Fruit fly (Drosophila melanogaster) whole organism, embryonic: ENCODE measurements around the gene CG3408.

ENCODE experiments used
- ATbp ChIP-seq: fragments of 200-800 bp; sonication (Bioruptor generic); optimal IDR thresholded peaks from 2 replicates; lab custom pipeline; 2017; ENCODE audit warnings: missing biosample characterization, mild to moderate bottlenecking, missing genetic modification characterization, missing genetic modification reagents
- Asciz ChIP-seq: fragments of 200-800 bp; sonication (Bioruptor generic); optimal IDR thresholded peaks from 2 replicates; lab custom pipeline; 2017; ENCODE audit warnings: missing biosample characterization, mild to moderate bottlenecking, missing genetic modification characterization, missing genetic modification reagents
- CG10979 ChIP-seq: fragments of 200-800 bp; sonication (Bioruptor generic); optimal IDR thresholded peaks from 2 replicates; lab custom pipeline; 2018; ENCODE audit warnings: missing biosample characterization, mild to moderate bottlenecking, missing genetic modification characterization, moderate library complexity
- CG11456 ChIP-seq: fragments of 200-800 bp; sonication (Bioruptor generic); IDR thresholded peaks from 3 replicates; pipeline ENCODE4 v1.3.6; 2022; ENCODE audit warnings: missing biosample characterization, missing genetic modification characterization
- CG14441 ChIP-seq: fragments of 200-800 bp; sonication (Bioruptor generic); IDR thresholded peaks from 2 replicates; pipeline ENCODE4 v1.3.6; 2022; ENCODE audit warnings: missing biosample characterization, missing genetic modification characterization
- CG15479 ChIP-seq: fragments of 200-800 bp; sonication (Bioruptor generic); optimal IDR thresholded peaks from 3 replicates; lab custom pipeline; 2019; ENCODE audit warnings: missing biosample characterization, mild to moderate bottlenecking, missing genetic modification characterization, moderate library complexity
- CG1602 ChIP-seq: fragments of 200-800 bp; sonication (Bioruptor generic); optimal IDR thresholded peaks from 3 replicates; lab custom pipeline; 2016; ENCODE audit warnings: missing biosample characterization, missing genetic modification characterization
- CG1603 ChIP-seq: fragments of 200-800 bp; sonication (Bioruptor generic); optimal IDR thresholded peaks from 2 replicates; lab custom pipeline; 2019; ENCODE audit warnings: missing biosample characterization, mild to moderate bottlenecking, missing genetic modification characterization, moderate library complexity
- CG17328 ChIP-seq: fragments of 200-800 bp; sonication (Bioruptor generic); IDR thresholded peaks from 2 replicates; pipeline ENCODE4 v1.3.6; 2022; ENCODE audit warnings: missing biosample characterization, missing genetic modification characterization
- CG1832 ChIP-seq: fragments of 200-800 bp; sonication (Bioruptor generic); optimal IDR thresholded peaks from 2 replicates; lab custom pipeline; 2017; ENCODE audit warnings: missing biosample characterization, mild to moderate bottlenecking, missing genetic modification characterization, inconsistent platforms
- CG18619 ChIP-seq: fragments of 200-800 bp; sonication (Bioruptor generic); optimal IDR thresholded peaks from 3 replicates; lab custom pipeline; 2017; ENCODE audit warnings: missing biosample characterization, mild to moderate bottlenecking, missing genetic modification characterization
- CG2875 ChIP-seq: fragments of 200-800 bp; sonication (Bioruptor generic); optimal IDR thresholded peaks from 2 replicates; lab custom pipeline; 2017; ENCODE audit warnings: missing biosample characterization, mild to moderate bottlenecking, missing genetic modification characterization, missing genetic modification reagents
- CG31388 ChIP-seq: fragments of 200-800 bp; sonication (Bioruptor generic); optimal IDR thresholded peaks from 2 replicates; lab custom pipeline; 2016; ENCODE audit warnings: missing biosample characterization, missing genetic modification characterization
- CG32532 ChIP-seq: fragments of 200-800 bp; sonication (Bioruptor generic); IDR thresholded peaks from 2 replicates; pipeline ENCODE4 v1.3.6; 2022; ENCODE audit warnings: missing biosample characterization, missing genetic modification characterization
- CG3838 ChIP-seq: fragments of 200-800 bp; sonication (Bioruptor generic); optimal IDR thresholded peaks from 3 replicates; lab custom pipeline; 2016; ENCODE audit warnings: missing biosample characterization, missing genetic modification characterization
- CG4328 ChIP-seq: fragments of 200-800 bp; sonication (Bioruptor generic); optimal IDR thresholded peaks from 3 replicates; lab custom pipeline; 2017; ENCODE audit warnings: missing biosample characterization, missing genetic modification reagents, missing genetic modification characterization
- CG6254 ChIP-seq: fragments of 200-800 bp; sonication (Bioruptor generic); optimal IDR thresholded peaks from 3 replicates; lab custom pipeline; 2017; ENCODE audit warnings: mild to moderate bottlenecking, missing biosample characterization, missing genetic modification reagents, missing genetic modification characterization
- CG7372 ChIP-seq: fragments of 200-800 bp; sonication (Bioruptor generic); IDR thresholded peaks from 2 replicates; pipeline ENCODE4 v1.3.6; 2022; ENCODE audit warnings: missing biosample characterization, missing genetic modification characterization
- CG7928 ChIP-seq: fragments of 200-800 bp; sonication (Bioruptor generic); optimal IDR thresholded peaks from 2 replicates; lab custom pipeline; 2017; ENCODE audit warnings: missing biosample characterization, mild to moderate bottlenecking, missing genetic modification characterization
- CG9215 ChIP-seq: fragments of 200-800 bp; sonication (Bioruptor generic); IDR thresholded peaks from 2 replicates; pipeline ENCODE4 v1.3.6; 2022; ENCODE audit warnings: missing biosample characterization, missing genetic modification characterization
- CG9797 ChIP-seq: fragments of 200-800 bp; sonication (Bioruptor generic); optimal IDR thresholded peaks from 3 replicates; lab custom pipeline; 2018; ENCODE audit warnings: missing biosample characterization, mild to moderate bottlenecking, missing genetic modification characterization
- D ChIP-seq, 2 experiments: fragments of 200-800 bp in 1 of 2; fragments of >200 bp in 1 of 2; sonication (Bioruptor generic) in 1 of 2; optimal IDR thresholded peaks; 2 replicates in 1 of 2; 3 replicates in 1 of 2; lab custom pipeline; 2017; ENCODE audit warnings: mild to moderate bottlenecking in 1 of 2, missing biosample characterization in 1 of 2, missing genetic modification characterization in 1 of 2, missing genetic modification reagents in 1 of 2
- Dll ChIP-seq: fragments of 200-800 bp; sonication (Bioruptor generic); IDR thresholded peaks from 4 replicates; pipeline ENCODE4 v1.3.6; 2022; ENCODE audit warnings: missing biosample characterization, missing genetic modification characterization; ENCODE audit not compliant: partially characterized antibody
- Eip74EF ChIP-seq, 2 experiments: fragments of 200-800 bp in 1 of 2; fragments of >200 bp in 1 of 2; sonication (Bioruptor generic) in 1 of 2; optimal IDR thresholded peaks; 2 replicates each; lab custom pipeline; 2017 to 2019; ENCODE audit warnings: missing biosample characterization in 2 of 2, missing genetic modification characterization in 2 of 2, mild to moderate bottlenecking in 1 of 2, moderate library complexity in 1 of 2
- Ets65A ChIP-seq: fragments of 200-800 bp; sonication (Bioruptor generic); peaks from one replicate; lab custom pipeline; 2016; ENCODE audit warnings: missing biosample characterization, missing genetic modification characterization
- Fer2 ChIP-seq: fragments of 200-800 bp; sonication (Bioruptor generic); optimal IDR thresholded peaks from 2 replicates; lab custom pipeline; 2018; ENCODE audit warnings: missing biosample characterization, mild to moderate bottlenecking, missing genetic modification characterization, moderate library complexity
- H2.0 ChIP-seq: fragments of 200-800 bp; sonication (Bioruptor generic); IDR thresholded peaks from 2 replicates; pipeline ENCODE4 v1.3.6; 2022; ENCODE audit warnings: missing biosample characterization, missing genetic modification characterization
- Jarid2 ChIP-seq: fragments of 200-800 bp; sonication (Bioruptor generic); optimal IDR thresholded peaks from 3 replicates; lab custom pipeline; 2017; ENCODE audit warnings: mild to moderate bottlenecking, missing biosample characterization, missing genetic modification reagents, missing genetic modification characterization
- Kr ChIP-seq: fragments of 200-800 bp; sonication (Bioruptor generic); optimal IDR thresholded peaks from 2 replicates; lab custom pipeline; 2017; ENCODE audit warnings: missing biosample characterization, mild to moderate bottlenecking, missing genetic modification characterization
- Med ChIP-seq: fragments of 200-800 bp; sonication (Bioruptor generic); peaks from one replicate; lab custom pipeline; 2016; ENCODE audit warnings: missing biosample characterization, missing genetic modification characterization, mild to moderate bottlenecking, inconsistent platforms, moderate library complexity
- Nf-YB ChIP-seq: fragments of 200-800 bp; sonication (Bioruptor generic); optimal IDR thresholded peaks from 3 replicates; lab custom pipeline; 2019; ENCODE audit warnings: missing biosample characterization, mild to moderate bottlenecking, missing genetic modification characterization, moderate library complexity
- Sox102F ChIP-seq: fragments of 200-800 bp; sonication (Bioruptor generic); optimal IDR thresholded peaks from 2 replicates; lab custom pipeline; 2018; ENCODE audit warnings: missing biosample characterization, mild to moderate bottlenecking, missing genetic modification characterization, moderate library complexity
- Ssrp ChIP-seq: fragments of 200-800 bp; sonication (Bioruptor generic); optimal IDR thresholded peaks from 2 replicates; lab custom pipeline; 2018; ENCODE audit warnings: missing biosample characterization, mild to moderate bottlenecking, missing genetic modification characterization, moderate library complexity
- Vsx1 ChIP-seq: fragments of 200-800 bp; sonication (Bioruptor generic); optimal IDR thresholded peaks from 2 replicates; lab custom pipeline; 2017; ENCODE audit warnings: missing biosample characterization, mild to moderate bottlenecking, missing genetic modification characterization, missing genetic modification reagents
- danr ChIP-seq: fragments of 200-800 bp; sonication (Bioruptor generic); IDR thresholded peaks from 2 replicates; pipeline ENCODE4 v1.3.6; 2022; ENCODE audit warnings: missing biosample characterization, missing genetic modification characterization
- otp ChIP-seq: fragments of 200-800 bp; sonication (Bioruptor generic); IDR thresholded peaks from 3 replicates; pipeline ENCODE4, ENCODE4 v1.3.6; 2022; ENCODE audit warnings: missing biosample characterization, missing genetic modification characterization
- pb ChIP-seq: fragments of 200-800 bp; sonication (Bioruptor generic); optimal IDR thresholded peaks from 3 replicates; lab custom pipeline; 2016; ENCODE audit warnings: missing biosample characterization, missing genetic modification characterization
- pita ChIP-seq: fragments of 200-800 bp; sonication (Bioruptor generic); optimal IDR thresholded peaks from 2 replicates; lab custom pipeline; 2017; ENCODE audit warnings: missing biosample characterization, mild to moderate bottlenecking, missing genetic modification characterization
- pros ChIP-seq: fragments of 200-800 bp; sonication (Bioruptor generic); optimal IDR thresholded peaks from 3 replicates; lab custom pipeline; 2019; ENCODE audit warnings: missing biosample characterization, mild to moderate bottlenecking, missing genetic modification characterization, moderate library complexity
- sc ChIP-seq, 3 experiments: fragments of >200 bp in 2 of 3; fragments of 200-800 bp in 1 of 3; sonication (Bioruptor generic) in 1 of 3; optimal IDR thresholded peaks; 2 replicates in 2 of 3; 3 replicates in 1 of 3; lab custom pipeline; 2017; ENCODE audit warnings: mild to moderate bottlenecking in 1 of 3, missing biosample characterization in 1 of 3, missing genetic modification characterization in 1 of 3, missing genetic modification reagents in 1 of 3
- sob ChIP-seq: fragments of 200-800 bp; sonication (Bioruptor generic); IDR thresholded peaks from 2 replicates; pipeline ENCODE4 v1.3.6; 2022; ENCODE audit warnings: missing biosample characterization, missing genetic modification characterization
- tio ChIP-seq: fragments of 200-800 bp; sonication (Bioruptor generic); optimal IDR thresholded peaks from 2 replicates; lab custom pipeline; 2017; ENCODE audit warnings: missing biosample characterization, missing genetic modification characterization, inconsistent platforms
- tup ChIP-seq: fragments of 200-800 bp; sonication (Bioruptor generic); optimal IDR thresholded peaks from 2 replicates; lab custom pipeline; 2016; ENCODE audit warnings: missing biosample characterization, mild to moderate bottlenecking, missing genetic modification characterization, moderate library complexity
- twi ChIP-seq: fragments of 200-800 bp; optimal IDR thresholded peaks from 2 replicates; lab custom pipeline; 2019; ENCODE audit warnings: missing biosample characterization, mild to moderate bottlenecking, missing genetic modification characterization, moderate library complexity
- tx ChIP-seq: fragments of 200-800 bp; sonication (Bioruptor generic); optimal IDR thresholded peaks from 2 replicates; lab custom pipeline; 2016; ENCODE audit warnings: missing biosample characterization, missing genetic modification characterization
- wek ChIP-seq: fragments of 200-800 bp; sonication (Bioruptor generic); optimal IDR thresholded peaks from 3 replicates; lab custom pipeline; 2018; ENCODE audit warnings: missing biosample characterization, mild to moderate bottlenecking, missing genetic modification characterization, moderate library complexity
- zen ChIP-seq: fragments of 200-800 bp; sonication (Bioruptor generic); optimal IDR thresholded peaks from 3 replicates; lab custom pipeline; 2018; ENCODE audit warnings: missing biosample characterization, mild to moderate bottlenecking, missing genetic modification characterization, moderate library complexity

The CG3408 gene

dm6 chr3L:9492115-9492514, 17.3 kb downstream of the CG3408 start, which contains the start of gene CG32037:
CG32037 (minus strand) TSS chr3L:9492215.
- TF ChIP-seq Dll (GFP tag; lab: Robert Waterston, UW): 0 out of 4 replicates have a peak, but pooled peaks have one; percentile 3
- no peak for TF ChIP-seq CG7372
- TF ChIP-seq Fer2 (tag; lab: Kevin White, UChicago): no peak
- TF ChIP-seq, all 482 proteins: peak for 1

dm6 chr3L:9491331-9491730, 18.1 kb downstream of the CG3408 start:
- peak; percentile 67 for TF ChIP-seq zen (tag; lab: Kevin White, UChicago)
- no peak for TF ChIP-seq CG3838 (GFP tag; lab: Kevin White, UChicago)
- peak; percentile 89 for TF ChIP-seq twi
- TF ChIP-seq D (optimal IDR thresholded peaks at IDR 0.05; lab: Kevin White, UChicago): peak; percentile 7
- no peak for TF ChIP-seq D (GFP tag; optimal IDR thresholded peaks at IDR 0.05; lab: Kevin White, UChicago)
- TF ChIP-seq tup (GFP tag; lab: Kevin White, UChicago): no peak
- TF ChIP-seq Ssrp (tag; lab: Kevin White, UChicago): no peak
- no peak for TF ChIP-seq sc (optimal IDR thresholded peaks at IDR 0.05; lab: Kevin White, UChicago)
- TF ChIP-seq sc (GFP tag; optimal IDR thresholded peaks at IDR 0.05; lab: Kevin White, UChicago): no peak
- TF ChIP-seq pros (GFP tag; lab: Kevin White, UChicago): peak; percentile 55
- TF ChIP-seq CG1832 (GFP tag; lab: Kevin White, UChicago): no peak
- no peak for TF ChIP-seq tio (GFP tag; lab: Kevin White, UChicago)
- TF ChIP-seq CG2875: no peak
- no peak for TF ChIP-seq CG1602 (GFP tag; lab: Kevin White, UChicago)
- no peak for TF ChIP-seq wek
- TF ChIP-seq CG6254 (GFP tag; lab: Kevin White, UChicago): no peak
- no peak for TF ChIP-seq Asciz (GFP tag; lab: Kevin White, UChicago)
- TF ChIP-seq Kr: peak; percentile 69
- no peak for TF ChIP-seq sob (GFP tag; lab: Robert Waterston, UW)
- no peak for TF ChIP-seq CG31388 (GFP tag; lab: Kevin White, UChicago)
- no peak for TF ChIP-seq CG17328 (GFP tag; lab: Robert Waterston, UW)
- no peak for TF ChIP-seq CG4328
- TF ChIP-seq CG18619: no peak
- peak; percentile 57 for TF ChIP-seq CG15479 (GFP tag; lab: Kevin White, UChicago)

dm6 chr3L:9490432-9490831, 19.0 kb downstream of the CG3408 start:
- no peak for TF ChIP-seq CG10979 (tag; lab: Kevin White, UChicago)
- no peak for TF ChIP-seq Vsx1
- TF ChIP-seq CG9215 (GFP tag; lab: Robert Waterston, UW): no peak
- TF ChIP-seq ATbp (GFP tag; lab: Kevin White, UChicago): no peak
- no peak for TF ChIP-seq otp (GFP tag; lab: Robert Waterston, UW)
- no peak for TF ChIP-seq CG1603
- TF ChIP-seq Eip74EF (GFP tag; optimal IDR thresholded peaks at IDR 0.05; lab: Kevin White, UChicago): no peak
- no peak for TF ChIP-seq D (optimal IDR thresholded peaks at IDR 0.05; lab: Kevin White, UChicago)
- no peak for TF ChIP-seq D (GFP tag; optimal IDR thresholded peaks at IDR 0.05; lab: Kevin White, UChicago)
- 0 out of 2 replicates have a peak, but pooled peaks have one; percentile 9 for TF ChIP-seq CG32532 (GFP tag; lab: Robert Waterston, UW)
- TF ChIP-seq H2.0 (GFP tag; lab: Robert Waterston, UW): no peak
- TF ChIP-seq pb (GFP tag; lab: Kevin White, UChicago): no peak
- TF ChIP-seq Med (GFP tag; lab: Kevin White, UChicago): peak; percentile 72
- 0 out of 3 replicates have a peak, but pooled peaks have one; percentile 42 for TF ChIP-seq CG11456
- no peak for TF ChIP-seq CG7928 (GFP tag; lab: Kevin White, UChicago)
- TF ChIP-seq Nf-YB (GFP tag; lab: Kevin White, UChicago): no peak
- TF ChIP-seq Sox102F: no peak
- no peak for TF ChIP-seq danr (GFP tag; lab: Robert Waterston, UW)
- TF ChIP-seq tx: no peak
- TF ChIP-seq Ets65A (GFP tag; lab: Kevin White, UChicago): peak; percentile 77
- TF ChIP-seq CG14441 (GFP tag; lab: Robert Waterston, UW): no peak
- no peak for TF ChIP-seq Jarid2 (GFP tag; lab: Kevin White, UChicago)
- no peak for TF ChIP-seq sob (GFP tag; lab: Robert Waterston, UW)
- TF ChIP-seq pita (GFP tag; lab: Kevin White, UChicago): no peak
- TF ChIP-seq CG9797 (GFP tag; lab: Kevin White, UChicago): no peak
